Worm (Caenorhabditis elegans): ENCODE data around the gene ubc-7.

- TF ChIP-seq pes-1 (GFP tag; IDR thresholded peaks at IDR 0.05) = no peak
- TF ChIP-seq ama-1 (optimal IDR thresholded peaks at IDR 0.05) = no peak
- TF ChIP-seq hmbx-1 (tag; optimal IDR thresholded peaks at IDR 0.05) = no peak
- TF ChIP-seq ets-7 (tag; optimal IDR thresholded peaks at IDR 0.05) = no peak
- TF ChIP-seq hnd-1 (tag; optimal IDR thresholded peaks at IDR 0.05) = no peak
- TF ChIP-seq B0310.2 (tag; optimal IDR thresholded peaks at IDR 0.05) = no peak
- TF ChIP-seq F13C5.2 (tag; optimal IDR thresholded peaks at IDR 0.05) = no peak
- TF ChIP-seq flt-1 (GFP tag; IDR thresholded peaks at IDR 0.05) = no peak
These were observed 18.9 kb downstream of the ubc-7 start, which contains the start of gene bbs-4 for ce11 chrIII:9612097-9612496.

Measured in whole organism, early embryonic.